Worm (Caenorhabditis elegans): ENCODE data around the gene msp-79.
"Not testable (repeated sequence)": the region's sequence is repeated elsewhere in the genome, so short reads cannot be mapped to it uniquely, and the experiment has no call there.

The msp-79 gene

DNA sequence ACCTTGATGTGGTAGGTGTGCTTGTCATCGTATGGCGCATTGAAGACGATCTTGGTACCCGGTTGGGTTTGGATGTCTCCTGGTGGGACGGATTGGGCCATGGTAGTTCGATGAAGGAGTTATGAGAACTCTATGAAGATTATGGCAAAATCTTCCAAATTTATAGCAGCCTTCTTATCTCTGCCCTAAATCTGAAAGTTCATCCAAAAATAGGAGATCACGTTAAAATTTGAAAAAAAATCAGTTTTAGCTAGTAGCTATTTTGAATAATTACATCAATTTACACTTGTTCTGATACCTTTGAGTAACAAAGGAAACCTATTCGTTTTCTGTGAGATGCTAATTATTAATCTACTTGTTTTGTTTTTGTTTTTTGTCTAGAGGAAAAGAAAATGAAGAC lies at the start of gene msp-79:
msp-79 (minus strand) TSS at position 101 of the 400 bp plus-strand sequence.
- not testable (repeated sequence) for TF ChIP-seq nhr-23 (tag; optimal IDR thresholded peaks at IDR 0.05); mml-1 (tag; optimal IDR thresholded peaks at IDR 0.05); fkh-10 (GFP tag; optimal IDR thresholded peaks at IDR 0.05)

DNA sequence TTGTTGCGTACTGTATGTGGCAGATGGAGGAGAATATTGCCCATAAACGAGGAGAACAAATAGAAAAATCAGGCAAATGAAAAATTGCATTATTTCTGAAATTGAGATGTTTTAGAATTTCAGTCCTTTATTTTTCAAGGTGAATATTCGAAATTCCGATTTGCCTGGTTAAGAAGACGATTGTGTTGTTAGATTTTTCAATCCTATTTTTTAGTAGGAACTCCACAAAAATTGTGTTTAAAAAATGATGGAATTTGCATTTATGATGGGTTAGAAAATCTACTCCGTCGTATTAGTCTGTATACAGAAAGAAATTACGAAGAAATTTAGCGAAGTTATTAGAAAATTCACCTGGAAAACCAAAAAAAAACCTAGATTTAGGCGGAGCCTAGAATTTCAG lies 48.5 kb upstream of the msp-79 start, which contains the start of gene egl-20:
egl-20 (minus strand) TSS at position 101 of the 400 bp plus-strand sequence.
- TF ChIP-seq nhr-11 (tag; optimal IDR thresholded peaks at IDR 0.05) (no peak), lsy-12 (tag; optimal IDR thresholded peaks at IDR 0.05) (no peak), nfya-1 (tag; optimal IDR thresholded peaks at IDR 0.05; ENCODE audit: insufficient read depth) (no peak), R02D3.7 (tag; optimal IDR thresholded peaks at IDR 0.05) (no peak), fkh-10 (GFP tag; optimal IDR thresholded peaks at IDR 0.05) (no peak), nhr-67 (tag; optimal IDR thresholded peaks at IDR 0.05) (no peak), skn-1 (tag; optimal IDR thresholded peaks at IDR 0.05) (no peak), daf-12 (tag; optimal IDR thresholded peaks at IDR 0.05) (no peak), zag-1 (tag; optimal IDR thresholded peaks at IDR 0.05) (no peak), nhr-28 (tag; optimal IDR thresholded peaks at IDR 0.05) (no peak), nhr-237 (tag; optimal IDR thresholded peaks at IDR 0.05) (no peak), elt-3 (tag; optimal IDR thresholded peaks at IDR 0.05) (no peak), snpc-4 (tag; optimal IDR thresholded peaks at IDR 0.05) (no peak), nhr-23 (tag; optimal IDR thresholded peaks at IDR 0.05) (no peak), nhr-76 (tag; optimal IDR thresholded peaks at IDR 0.05) (no peak), ceh-16 (tag; optimal IDR thresholded peaks at IDR 0.05) (no peak), ztf-11 (tag; optimal IDR thresholded peaks at IDR 0.05) (no peak), fkh-2 (tag; optimal IDR thresholded peaks at IDR 0.05) (no peak)

DNA sequence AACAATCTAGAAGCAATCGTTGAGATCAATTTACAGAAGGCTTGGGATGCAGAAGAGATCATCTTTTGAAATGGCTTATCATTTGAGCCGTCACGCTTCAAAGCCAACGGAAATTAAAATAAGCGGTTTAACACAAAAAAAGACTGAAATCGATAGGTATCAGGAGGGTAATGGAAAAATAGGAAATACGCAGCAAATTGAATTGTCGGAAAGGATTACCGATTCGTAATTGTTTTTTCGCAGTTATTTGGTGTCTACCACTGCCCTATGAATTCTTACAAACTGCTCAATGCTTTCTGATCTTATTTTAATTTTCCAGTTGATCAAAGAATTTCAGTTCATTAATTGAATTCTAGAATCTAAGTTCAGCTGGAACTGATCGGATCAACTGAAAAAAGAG lies 44.5 kb upstream of the msp-79 start:
- TF ChIP-seq nhr-76 (tag; optimal IDR thresholded peaks at IDR 0.05) (no peak), aly-2 (tag; optimal IDR thresholded peaks at IDR 0.05) (no peak), ceh-16 (tag; optimal IDR thresholded peaks at IDR 0.05) (no peak), pqm-1 (tag; optimal IDR thresholded peaks at IDR 0.05) (no peak), daf-12 (tag; optimal IDR thresholded peaks at IDR 0.05) (no peak), ztf-4 (tag; optimal IDR thresholded peaks at IDR 0.05) (no peak), lsy-12 (tag; optimal IDR thresholded peaks at IDR 0.05) (no peak)

DNA sequence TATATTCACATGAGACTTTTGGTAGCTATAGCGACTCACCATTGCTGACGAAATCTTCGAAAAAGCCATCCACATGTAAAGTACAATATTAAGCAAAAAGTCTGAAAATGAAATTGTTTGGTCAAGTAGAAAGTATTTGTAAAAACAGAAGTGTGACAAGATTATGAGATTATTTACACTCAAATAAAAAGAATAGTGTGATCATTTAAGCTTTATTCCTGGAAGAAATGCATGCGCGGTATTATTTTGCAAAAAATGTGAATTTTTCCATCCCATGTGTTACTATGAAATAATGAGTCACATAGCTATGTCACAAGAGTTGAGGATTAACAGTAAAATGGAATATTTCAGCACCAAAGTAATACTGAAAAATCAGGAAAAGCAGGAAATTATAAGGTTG lies 43.7 kb upstream of the msp-79 start, which contains the start of gene dct-15:
dct-15 (minus strand) TSS at position 101 of the 400 bp plus-strand sequence.
- no peak for TF ChIP-seq hmg-11 (tag; optimal IDR thresholded peaks at IDR 0.05)
- no peak for TF ChIP-seq unc-62 (GFP tag; optimal IDR thresholded peaks at IDR 0.05)
- TF ChIP-seq ceh-82 (tag; optimal IDR thresholded peaks at IDR 0.05), result no peak
- TF ChIP-seq egl-5 (tag; optimal IDR thresholded peaks at IDR 0.05), result no peak
- no peak for TF ChIP-seq ceh-9 (tag; optimal IDR thresholded peaks at IDR 0.05)
- TF ChIP-seq ZK546.5 (tag; optimal IDR thresholded peaks at IDR 0.05), result no peak
- TF ChIP-seq nhr-67 (tag; optimal IDR thresholded peaks at IDR 0.05), result no peak
- no peak for TF ChIP-seq nhr-237 (tag; optimal IDR thresholded peaks at IDR 0.05)

DNA sequence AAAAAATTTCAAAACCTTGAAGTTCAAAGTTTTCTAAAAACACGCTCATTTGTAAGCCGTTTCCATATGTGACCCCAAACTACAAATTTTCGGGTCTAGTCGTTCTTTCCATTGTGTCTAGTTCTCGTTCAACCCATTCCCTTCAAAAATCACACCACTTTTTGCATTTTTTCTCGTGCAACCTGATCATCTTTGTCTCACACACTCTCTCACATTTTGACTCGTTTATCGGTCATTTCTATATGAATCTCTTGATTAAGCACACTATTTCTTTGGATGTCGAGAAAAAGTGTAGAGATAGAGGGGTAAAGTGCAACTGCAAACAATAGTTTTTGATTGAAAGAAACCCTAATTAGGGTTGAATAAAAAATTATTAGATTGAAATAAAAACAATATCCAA lies 36.6 kb upstream of the msp-79 start:
- TF ChIP-seq elt-2 (tag; optimal IDR thresholded peaks at IDR 0.05) (peak; percentile 82), ceh-9 (tag; optimal IDR thresholded peaks at IDR 0.05) (no peak), nhr-23 (tag; optimal IDR thresholded peaks at IDR 0.05) (peak; percentile 90), fos-1 (tag; optimal IDR thresholded peaks at IDR 0.05) (no peak), ztf-4 (tag; optimal IDR thresholded peaks at IDR 0.05) (no peak), nhr-12 (tag; optimal IDR thresholded peaks at IDR 0.05) (no peak), ceh-16 (tag; optimal IDR thresholded peaks at IDR 0.05) (no peak), nhr-237 (tag; optimal IDR thresholded peaks at IDR 0.05) (no peak), ZK546.5 (tag; optimal IDR thresholded peaks at IDR 0.05) (no peak), unc-39 (tag; optimal IDR thresholded peaks at IDR 0.05) (no peak), nhr-28 (tag; optimal IDR thresholded peaks at IDR 0.05) (no peak), fkh-10 (GFP tag; optimal IDR thresholded peaks at IDR 0.05) (no peak), nhr-76 (tag; optimal IDR thresholded peaks at IDR 0.05) (no peak), elt-3 (tag; optimal IDR thresholded peaks at IDR 0.05) (no peak), nhr-25 (tag; optimal IDR thresholded peaks at IDR 0.05) (peak; percentile 74), elt-1 (tag; optimal IDR thresholded peaks at IDR 0.05) (no peak), pqm-1 (tag; optimal IDR thresholded peaks at IDR 0.05) (peak; percentile 58), mml-1 (tag; optimal IDR thresholded peaks at IDR 0.05) (no peak), nfya-1 (tag; optimal IDR thresholded peaks at IDR 0.05; ENCODE audit: insufficient read depth) (peak; percentile 38), egl-27 (tag; optimal IDR thresholded peaks at IDR 0.05) (peak; percentile 23), ceh-28 (tag; optimal IDR thresholded peaks at IDR 0.05) (peak; percentile 57), jun-1 (tag; optimal IDR thresholded peaks at IDR 0.05) (peak; percentile 55), lin-39 (tag; optimal IDR thresholded peaks at IDR 0.05) (no peak), ztf-11 (tag; optimal IDR thresholded peaks at IDR 0.05) (no peak), fkh-2 (tag; optimal IDR thresholded peaks at IDR 0.05) (no peak), daf-12 (tag; optimal IDR thresholded peaks at IDR 0.05) (no peak), egl-5 (tag; optimal IDR thresholded peaks at IDR 0.05) (no peak), ama-1 (optimal IDR thresholded peaks at IDR 0.05) (peak; percentile 79), mdl-1 (tag; optimal IDR thresholded peaks at IDR 0.05) (no peak), lsy-12 (tag; optimal IDR thresholded peaks at IDR 0.05) (peak; percentile 35), R02D3.7 (tag; optimal IDR thresholded peaks at IDR 0.05) (no peak), tbx-2 (tag; optimal IDR thresholded peaks at IDR 0.05) (no peak), pha-4 (tag; optimal IDR thresholded peaks at IDR 0.05) (peak; percentile 76), nhr-11 (tag; optimal IDR thresholded peaks at IDR 0.05) (no peak), lin-15B (tag; optimal IDR thresholded peaks at IDR 0.05) (peak; percentile 29)

Data from whole organism, L3 larva.